Worm (Caenorhabditis elegans): ENCODE results near the gene der-2.

ce11 chrIII:7229687-7230086, 6.8 kb upstream of the der-2 start, which contains the start of gene R151.8:
- TF ChIP-seq dao-5 (tag; optimal IDR thresholded peaks at IDR 0.05), result no peak
- no peak for TF ChIP-seq him-1 (tag; optimal IDR thresholded peaks at IDR 0.05)
